Fruit fly (Drosophila melanogaster) whole organism, embryonic: ENCODE results near the gene CG31189.

Experiments
- ATbp ChIP-seq: fragments of 200-800 bp; sonication (Bioruptor generic); optimal IDR thresholded peaks from 2 replicates; lab custom pipeline; 2017; ENCODE audit warnings: missing biosample characterization, mild to moderate bottlenecking, missing genetic modification characterization, missing genetic modification reagents
- Atf3 ChIP-seq: fragments of 200-800 bp; sonication (Bioruptor generic); optimal IDR thresholded peaks from 3 replicates; lab custom pipeline; 2016; ENCODE audit warnings: missing biosample characterization, missing genetic modification characterization
- Awh ChIP-seq: fragments of 200-800 bp; sonication (Bioruptor generic); IDR thresholded peaks from 2 replicates; pipeline ENCODE4, ENCODE4 v1.3.6; 2022; ENCODE audit warnings: missing biosample characterization, missing genetic modification characterization
- Bteb2 ChIP-seq: fragments of 200-800 bp; sonication (Bioruptor generic); optimal IDR thresholded peaks from 2 replicates; lab custom pipeline; 2016; ENCODE audit warnings: missing biosample characterization, missing genetic modification characterization
- CG10366 ChIP-seq: fragments of 200-800 bp; sonication (Bioruptor generic); IDR thresholded peaks from 2 replicates; pipeline ENCODE4 v1.3.6; 2022; ENCODE audit warnings: missing biosample characterization, missing genetic modification characterization
- CG10543 ChIP-seq: fragments of 200-800 bp; sonication (Bioruptor generic); optimal IDR thresholded peaks from 3 replicates; lab custom pipeline; 2017; ENCODE audit warnings: missing biosample characterization, mild to moderate bottlenecking, missing genetic modification characterization, moderate library complexity
- CG12104 ChIP-seq: fragments of 200-800 bp; sonication (Bioruptor generic); optimal IDR thresholded peaks from 3 replicates; lab custom pipeline; 2016; ENCODE audit warnings: missing biosample characterization, missing genetic modification characterization
- CG12299 ChIP-seq: fragments of 200-800 bp; sonication (Bioruptor generic); optimal IDR thresholded peaks from 2 replicates; lab custom pipeline; 2018; ENCODE audit warnings: missing biosample characterization, mild to moderate bottlenecking, missing genetic modification characterization
- CG13296 ChIP-seq: fragments of 200-800 bp; sonication (Bioruptor generic); optimal IDR thresholded peaks from 3 replicates; lab custom pipeline; 2018; ENCODE audit warnings: missing biosample characterization, mild to moderate bottlenecking, missing genetic modification characterization
- CG14965 ChIP-seq: fragments of 200-800 bp; sonication (Bioruptor generic); optimal IDR thresholded peaks from 2 replicates; lab custom pipeline; 2016; ENCODE audit warnings: missing biosample characterization, missing genetic modification characterization, borderline replicate concordance
- CG16779 ChIP-seq: fragments of 200-800 bp; sonication (Bioruptor generic); IDR thresholded peaks from 2 replicates; pipeline ENCODE4 v1.3.6; 2022; ENCODE audit warnings: missing biosample characterization, missing genetic modification characterization
- CG16813 ChIP-seq: fragments of 200-800 bp; sonication (Bioruptor generic); IDR thresholded peaks from 3 replicates; pipeline ENCODE4 v1.3.6; 2022; ENCODE audit warnings: missing biosample characterization, missing genetic modification characterization; ENCODE audit not compliant: partially characterized antibody
- CG18262 ChIP-seq: fragments of 200-800 bp; optimal IDR thresholded peaks from 3 replicates; lab custom pipeline; 2019; ENCODE audit warnings: missing biosample characterization, mild to moderate bottlenecking, missing genetic modification characterization, moderate library complexity
- CG18476 ChIP-seq: fragments of 200-800 bp; sonication (Bioruptor generic); optimal IDR thresholded peaks from 2 replicates; lab custom pipeline; 2016; ENCODE audit warnings: missing biosample characterization, mild to moderate bottlenecking, missing genetic modification characterization
- CG2712 ChIP-seq: fragments of 200-800 bp; optimal IDR thresholded peaks from 3 replicates; lab custom pipeline; 2019; ENCODE audit warnings: missing biosample characterization, mild to moderate bottlenecking, missing genetic modification characterization, moderate library complexity
- CG32772 ChIP-seq: fragments of 200-800 bp; sonication (Bioruptor generic); IDR thresholded peaks from 2 replicates; pipeline ENCODE4 v1.3.6; 2022; ENCODE audit warnings: missing biosample characterization, missing genetic modification characterization
- CG4424 ChIP-seq: fragments of 200-800 bp; sonication (Bioruptor generic); optimal IDR thresholded peaks from 3 replicates; lab custom pipeline; 2016; ENCODE audit warnings: missing biosample characterization, missing genetic modification characterization
- CG4730 ChIP-seq: fragments of 200-800 bp; sonication (Bioruptor generic); IDR thresholded peaks from 2 replicates; pipeline ENCODE4 v1.3.6; 2022; ENCODE audit warnings: missing biosample characterization, missing genetic modification characterization
- CHES-1-like ChIP-seq: fragments of 200-800 bp; sonication (Bioruptor generic); optimal IDR thresholded peaks from 2 replicates; lab custom pipeline; 2016; ENCODE audit warnings: missing biosample characterization, missing genetic modification characterization
- CrebB ChIP-seq: fragments of 200-800 bp; sonication (Bioruptor generic); optimal IDR thresholded peaks from 3 replicates; lab custom pipeline; 2018; ENCODE audit warnings: missing biosample characterization, mild to moderate bottlenecking, missing genetic modification characterization
- D19B ChIP-seq: fragments of 200-800 bp; sonication (Bioruptor generic); optimal IDR thresholded peaks from 2 replicates; lab custom pipeline; 2017; ENCODE audit warnings: missing biosample characterization, mild to moderate bottlenecking, missing genetic modification characterization
- Doc3 ChIP-seq: fragments of 200-800 bp; sonication (Bioruptor generic); IDR thresholded peaks from 3 replicates; pipeline ENCODE4 v1.3.6; 2022; ENCODE audit warnings: missing biosample characterization, missing genetic modification characterization; ENCODE audit not compliant: partially characterized antibody
- Drgx ChIP-seq: fragments of 200-800 bp; sonication (Bioruptor generic); IDR thresholded peaks from 2 replicates; pipeline ENCODE4 v1.3.6; 2022; ENCODE audit warnings: missing biosample characterization, missing genetic modification characterization
- Fer2 ChIP-seq: fragments of 200-800 bp; sonication (Bioruptor generic); optimal IDR thresholded peaks from 2 replicates; lab custom pipeline; 2018; ENCODE audit warnings: missing biosample characterization, mild to moderate bottlenecking, missing genetic modification characterization, moderate library complexity
- Jarid2 ChIP-seq: fragments of 200-800 bp; sonication (Bioruptor generic); optimal IDR thresholded peaks from 3 replicates; lab custom pipeline; 2017; ENCODE audit warnings: mild to moderate bottlenecking, missing biosample characterization, missing genetic modification reagents, missing genetic modification characterization
- Max ChIP-seq: fragments of 200-800 bp; sonication (Bioruptor generic); optimal IDR thresholded peaks from 2 replicates; lab custom pipeline; 2016; ENCODE audit warnings: missing biosample characterization, mild to moderate bottlenecking, missing genetic modification characterization
- Meics ChIP-seq: fragments of 200-800 bp; sonication (Bioruptor generic); optimal IDR thresholded peaks from 2 replicates; lab custom pipeline; 2017; ENCODE audit warnings: missing biosample characterization, mild to moderate bottlenecking, missing genetic modification characterization
- Mes4 ChIP-seq: fragments of 200-800 bp; sonication (Bioruptor generic); optimal IDR thresholded peaks from 2 replicates; lab custom pipeline; 2016; ENCODE audit warnings: missing biosample characterization, missing genetic modification characterization
- Myb ChIP-seq: fragments of 200-800 bp; sonication (Bioruptor generic); optimal IDR thresholded peaks from 2 replicates; lab custom pipeline; 2016; ENCODE audit warnings: missing biosample characterization, missing genetic modification characterization
- ac ChIP-seq: fragments of 200-800 bp; sonication (Bioruptor generic); optimal IDR thresholded peaks from 3 replicates; lab custom pipeline; 2017; ENCODE audit warnings: missing biosample characterization, mild to moderate bottlenecking, missing genetic modification characterization
- az2 ChIP-seq: fragments of 200-800 bp; sonication (Bioruptor generic); optimal IDR thresholded peaks from 3 replicates; lab custom pipeline; 2016; ENCODE audit warnings: missing biosample characterization, missing genetic modification characterization
- bigmax ChIP-seq: fragments of 200-800 bp; sonication (Bioruptor generic); optimal IDR thresholded peaks from 2 replicates; lab custom pipeline; 2018; ENCODE audit warnings: missing biosample characterization, mild to moderate bottlenecking, missing genetic modification characterization
- chm ChIP-seq: fragments of 200-800 bp; sonication (Bioruptor generic); IDR thresholded peaks from 2 replicates; pipeline ENCODE4 v1.3.6; 2022; ENCODE audit warnings: missing biosample characterization, missing genetic modification characterization
- crc ChIP-seq: fragments of 200-800 bp; sonication (Bioruptor generic); optimal IDR thresholded peaks from 2 replicates; lab custom pipeline; 2016; ENCODE audit warnings: missing biosample characterization, missing genetic modification characterization
- dysf ChIP-seq: fragments of 200-800 bp; sonication (Bioruptor generic); IDR thresholded peaks from 3 replicates; pipeline ENCODE4 v1.3.6; 2022; ENCODE audit warnings: missing biosample characterization, missing genetic modification characterization
- gt ChIP-seq: fragments of 200-800 bp; sonication (Bioruptor generic); IDR thresholded peaks from 2 replicates; pipeline ENCODE4 v1.3.6; 2022; ENCODE audit warnings: missing biosample characterization, missing genetic modification characterization
- klu ChIP-seq: fragments of 200-800 bp; sonication (Bioruptor generic); IDR thresholded peaks from 2 replicates; pipeline ENCODE4 v1.3.6; 2022; ENCODE audit warnings: missing biosample characterization, missing genetic modification characterization
- maf-S ChIP-seq: fragments of 200-800 bp; sonication (Bioruptor generic); optimal IDR thresholded peaks from 2 replicates; lab custom pipeline; 2016; ENCODE audit warnings: missing biosample characterization, missing genetic modification characterization
- mld ChIP-seq: fragments of 200-800 bp; sonication (Bioruptor generic); IDR thresholded peaks from 3 replicates; pipeline ENCODE4 v1.3.6; 2022; ENCODE audit warnings: missing biosample characterization, missing genetic modification characterization; ENCODE audit not compliant: partially characterized antibody
- otp ChIP-seq: fragments of 200-800 bp; sonication (Bioruptor generic); IDR thresholded peaks from 3 replicates; pipeline ENCODE4, ENCODE4 v1.3.6; 2022; ENCODE audit warnings: missing biosample characterization, missing genetic modification characterization
- pho ChIP-seq: fragments of 200-800 bp; sonication (Bioruptor generic); optimal IDR thresholded peaks from 2 replicates; lab custom pipeline; 2016; ENCODE audit warnings: missing biosample characterization, missing genetic modification characterization
- psq ChIP-seq: fragments of 200-800 bp; sonication (Bioruptor generic); optimal IDR thresholded peaks from 2 replicates; lab custom pipeline; 2017; ENCODE audit warnings: missing biosample characterization, missing genetic modification characterization
- sens ChIP-seq: fragments of 200-800 bp; sonication (Bioruptor generic); peaks from one replicate; lab custom pipeline; 2016; ENCODE audit warnings: missing biosample characterization, missing genetic modification characterization
- sens-2 ChIP-seq: fragments of 200-800 bp; sonication (Bioruptor generic); IDR thresholded peaks from 2 replicates; pipeline ENCODE4 v1.3.6; 2022; ENCODE audit warnings: missing biosample characterization, missing genetic modification characterization
- slou ChIP-seq: fragments of 200-800 bp; sonication (Bioruptor generic); optimal IDR thresholded peaks from 3 replicates; lab custom pipeline; 2016; ENCODE audit warnings: missing biosample characterization, missing genetic modification characterization
- so ChIP-seq: fragments of 200-800 bp; sonication (Bioruptor generic); IDR thresholded peaks from 3 replicates; pipeline ENCODE4 v1.3.6; 2022; ENCODE audit warnings: missing biosample characterization, missing genetic modification characterization
- stc ChIP-seq: fragments of 200-800 bp; sonication (Bioruptor generic); IDR thresholded peaks from 2 replicates; pipeline ENCODE4 v1.3.6; 2022; ENCODE audit warnings: missing biosample characterization, missing genetic modification characterization
- tll ChIP-seq, 2 experiments: fragments of 200-800 bp in 1 of 2; fragments of >200 bp in 1 of 2; sonication (Bioruptor generic) in 1 of 2; optimal IDR thresholded peaks; 2 replicates each; lab custom pipeline; 2017 to 2019; ENCODE audit warnings: missing biosample characterization in 2 of 2, missing genetic modification characterization in 2 of 2, mild to moderate bottlenecking in 1 of 2, moderate library complexity in 1 of 2
- vnd ChIP-seq: fragments of 200-800 bp; sonication (Bioruptor generic); IDR thresholded peaks from 3 replicates; pipeline ENCODE4 v1.3.6; 2022; ENCODE audit warnings: missing biosample characterization, missing genetic modification characterization; ENCODE audit not compliant: partially characterized antibody
- zf30C ChIP-seq: fragments of 200-800 bp; sonication (Bioruptor generic); optimal IDR thresholded peaks from 3 replicates; lab custom pipeline; 2018; ENCODE audit warnings: missing biosample characterization, mild to moderate bottlenecking, missing genetic modification characterization

CG31189 gene

dm6 chr3R:21064000-21064924 lies 18.6 kb upstream of the CG31189 start, which contains the start of gene Cortactin (continued):
- TF ChIP-seq psq (GFP tag; lab: Kevin White, UChicago) = no peak
- no peak for TF ChIP-seq CG13296 (GFP tag; lab: Kevin White, UChicago)
- no peak for TF ChIP-seq CG10543 (GFP tag; lab: Kevin White, UChicago)
- no peak for TF ChIP-seq CG18262 (tag; lab: Kevin White, UChicago)
- TF ChIP-seq slou (GFP tag; lab: Kevin White, UChicago) = no peak
- no peak for TF ChIP-seq Awh
- peak in 1 of 2 experiments; percentile 37 for TF ChIP-seq tll (GFP tag; optimal IDR thresholded peaks at IDR 0.05; lab: Kevin White, UChicago)
- peak; percentile 92 for TF ChIP-seq CG16813
- no peak for TF ChIP-seq Mes4
- TF ChIP-seq stc (GFP tag; lab: Robert Waterston, UW) = no peak
- TF ChIP-seq CrebB (tag; lab: Kevin White, UChicago) = no peak
- TF ChIP-seq Bteb2 (GFP tag; lab: Kevin White, UChicago) = no peak
- peak; percentile 34; the same call in 1 of the 2 replicates for TF ChIP-seq chm (GFP tag; lab: Robert Waterston, UW)
- no peak for TF ChIP-seq dysf (GFP tag; lab: Robert Waterston, UW)
- TF ChIP-seq sens-2 (GFP tag; lab: Robert Waterston, UW) = no peak
- no peak for TF ChIP-seq crc (GFP tag; lab: Kevin White, UChicago)
- no peak for TF ChIP-seq zf30C
- TF ChIP-seq Atf3 (GFP tag; lab: Kevin White, UChicago) = no peak
- TF ChIP-seq Drgx (GFP tag; lab: Robert Waterston, UW) = no peak
- 0 out of 3 replicates have a peak, but pooled peaks have one; percentile 41 for TF ChIP-seq otp (GFP tag; lab: Robert Waterston, UW)
- peak; percentile 93 for TF ChIP-seq Doc3 (GFP tag; lab: Robert Waterston, UW)
- TF ChIP-seq Myb = peak; percentile 67
- no peak for TF ChIP-seq ATbp (GFP tag; lab: Kevin White, UChicago)
- TF ChIP-seq sens (GFP tag; lab: Kevin White, UChicago) = peak; percentile 68
- TF ChIP-seq so = no peak
- peak; percentile 4 for TF ChIP-seq bigmax (GFP tag; lab: Kevin White, UChicago)
- no peak for TF ChIP-seq Jarid2 (GFP tag; lab: Kevin White, UChicago)
- TF ChIP-seq CG16779 = no peak
- peak; percentile 46 for TF ChIP-seq CG2712 (tag; lab: Kevin White, UChicago)
- TF ChIP-seq CG18476 = no peak
- no peak for TF ChIP-seq CG12299
- TF ChIP-seq Fer2 (tag; lab: Kevin White, UChicago) = no peak
- TF ChIP-seq Meics = no peak
- TF ChIP-seq CG10366 (GFP tag; lab: Robert Waterston, UW) = no peak
- no peak for TF ChIP-seq klu (GFP tag; lab: Robert Waterston, UW)
- TF ChIP-seq D19B = no peak
- TF ChIP-seq CG32772 (GFP tag; lab: Robert Waterston, UW) = no peak
- TF ChIP-seq az2 (GFP tag; lab: Kevin White, UChicago) = no peak
- TF ChIP-seq ac (GFP tag; lab: Kevin White, UChicago) = no peak
- no peak for TF ChIP-seq CHES-1-like
- no peak for TF ChIP-seq pho
- no peak for TF ChIP-seq maf-S (GFP tag; lab: Kevin White, UChicago)
- peak; percentile 70 for TF ChIP-seq mld
- TF ChIP-seq CG12104 (GFP tag; lab: Kevin White, UChicago) = no peak
- TF ChIP-seq vnd (GFP tag; lab: Robert Waterston, UW) = peak; percentile 82
- TF ChIP-seq CG4730 (GFP tag; lab: Robert Waterston, UW) = no peak
- no peak for TF ChIP-seq CG14965 (GFP tag; lab: Kevin White, UChicago)
- TF ChIP-seq CG4424 (GFP tag; lab: Kevin White, UChicago) = no peak
- TF ChIP-seq Max = no peak
- TF ChIP-seq gt (GFP tag; lab: Robert Waterston, UW) = no peak
